Fruit fly (Drosophila melanogaster): ENCODE measurements around the gene CG5466.

dm6 chr3R:20581376-20581775, 36.3 kb upstream of the CG5466 start, which contains the start of gene CG34008:
- TF ChIP-seq CG43689 (GFP tag; IDR thresholded peaks at IDR 0.05) (no peak), CG5180 (GFP tag; optimal IDR thresholded peaks at IDR 0.05) (no peak), NFAT (GFP tag; IDR thresholded peaks at IDR 0.05) (no peak), gsb-n (tag; optimal IDR thresholded peaks at IDR 0.05) (no peak), so (GFP tag; IDR thresholded peaks at IDR 0.05) (no peak), CG32772 (GFP tag; IDR thresholded peaks at IDR 0.05) (no peak), CG17568 (GFP tag; optimal IDR thresholded peaks at IDR 0.05) (no peak)
